Fruit fly (Drosophila melanogaster): ENCODE data around the gene CG46339.

CG46339 gene

dm6 chr3R:26912615-26913014 lies 2.9 kb upstream of the CG46339 start, which contains the start of gene Ets97D (continued):
- TF ChIP-seq HmgZ (tag; optimal IDR thresholded peaks at IDR 0.05) = peak; percentile 81
- peak; percentile 95 for TF ChIP-seq pzg (GFP tag; optimal IDR thresholded peaks at IDR 0.05)
- TF ChIP-seq stwl (tag; optimal IDR thresholded peaks at IDR 0.05) = peak; percentile 77
- TF ChIP-seq zen (tag; optimal IDR thresholded peaks at IDR 0.05) = no peak
- no peak for TF ChIP-seq CG8944 (GFP tag; optimal IDR thresholded peaks at IDR 0.05)
- no peak for TF ChIP-seq CG15696 (tag; optimal IDR thresholded peaks at IDR 0.05)
- TF ChIP-seq CG15601 (tag; optimal IDR thresholded peaks at IDR 0.05) = peak; percentile 62
- TF ChIP-seq C15 (GFP tag; IDR thresholded peaks at IDR 0.05) = no peak
- peak; percentile 43; the same call in 2 of the 4 replicates for TF ChIP-seq Dll (GFP tag; IDR thresholded peaks at IDR 0.05; ENCODE audit: partially characterized antibody)
- no peak for TF ChIP-seq CG17612 (GFP tag; IDR thresholded peaks at IDR 0.05)
- TF ChIP-seq CG1602 (GFP tag; optimal IDR thresholded peaks at IDR 0.05) = no peak
- TF ChIP-seq CG12744 (GFP tag; optimal IDR thresholded peaks at IDR 0.05) = no peak
- TF ChIP-seq CG6813 (GFP tag; optimal IDR thresholded peaks at IDR 0.05) = no peak
- peak; percentile 43 for TF ChIP-seq CG12659 (GFP tag; optimal IDR thresholded peaks at IDR 0.05)
- TF ChIP-seq Adf1 (GFP tag; IDR thresholded peaks at IDR 0.05) = no peak
- TF ChIP-seq klu (GFP tag; IDR thresholded peaks at IDR 0.05) = no peak
- TF ChIP-seq CG32767 (GFP tag; IDR thresholded peaks at IDR 0.05) = no peak
- no peak for TF ChIP-seq repo (GFP tag; optimal IDR thresholded peaks at IDR 0.05)
- peak; percentile 26 for TF ChIP-seq vfl (GFP tag; optimal IDR thresholded peaks at IDR 0.05)
- TF ChIP-seq trem (tag; optimal IDR thresholded peaks at IDR 0.05) = peak; percentile 48
- TF ChIP-seq zen2 (GFP tag; IDR thresholded peaks at IDR 0.05; ENCODE audit: partially characterized antibody) = no peak
- no peak for TF ChIP-seq Tbp (GFP tag; optimal IDR thresholded peaks at IDR 0.05)
- TF ChIP-seq Bdp1 (GFP tag; optimal IDR thresholded peaks at IDR 0.05) = no peak
- TF ChIP-seq Ada2b (GFP tag; IDR thresholded peaks at IDR 0.05) = no peak
- peak; percentile 82 for TF ChIP-seq MBD-R2 (GFP tag; IDR thresholded peaks at IDR 0.05)
- no peak for TF ChIP-seq schlank (tag; optimal IDR thresholded peaks at IDR 0.05)
- TF ChIP-seq az2 (GFP tag; optimal IDR thresholded peaks at IDR 0.05) = no peak
- peak; percentile 94 for TF ChIP-seq Elba2 (GFP tag; optimal IDR thresholded peaks at IDR 0.05)
- TF ChIP-seq CG2712 (tag; optimal IDR thresholded peaks at IDR 0.05) = peak; percentile 29
- no peak for TF ChIP-seq chif (GFP tag; optimal IDR thresholded peaks at IDR 0.05)
- peak; percentile 25 for TF ChIP-seq B-H2 (GFP tag; optimal IDR thresholded peaks at IDR 0.05)
- peak; percentile 40; the same call in 1 of the 3 replicates for TF ChIP-seq CG34422 (GFP tag; IDR thresholded peaks at IDR 0.05)
- TF ChIP-seq YL-1 (GFP tag; optimal IDR thresholded peaks at IDR 0.05) = peak; percentile 82
- peak; percentile 2 for TF ChIP-seq CG17186 (GFP tag; optimal IDR thresholded peaks at IDR 0.05)
- no peak for TF ChIP-seq sd (tag; optimal IDR thresholded peaks at IDR 0.05)
- TF ChIP-seq CG7745 (tag; optimal IDR thresholded peaks at IDR 0.05) = no peak
- peak; percentile 43 for TF ChIP-seq Myb (GFP tag; optimal IDR thresholded peaks at IDR 0.05)
- TF ChIP-seq CG11247 (GFP tag; IDR thresholded peaks at IDR 0.05) = no peak
- TF ChIP-seq lola (GFP tag; optimal IDR thresholded peaks at IDR 0.05) = no peak
- TF ChIP-seq Atf6 (GFP tag; IDR thresholded peaks at IDR 0.05) = no peak
- TF ChIP-seq CoRest (tag; optimal IDR thresholded peaks at IDR 0.05) = peak; percentile 38
- peak; percentile 26; the same call in 1 of the 2 replicates for TF ChIP-seq nerfin-2 (GFP tag; IDR thresholded peaks at IDR 0.05; ENCODE audit: partially characterized antibody)
- TF ChIP-seq jing (GFP tag; optimal IDR thresholded peaks at IDR 0.05) = no peak
- TF ChIP-seq CG5245 (GFP tag; optimal IDR thresholded peaks at IDR 0.05) = no peak
- no peak for TF ChIP-seq lilli (GFP tag; optimal IDR thresholded peaks at IDR 0.05)
- TF ChIP-seq usp (GFP tag; optimal IDR thresholded peaks at IDR 0.05) = no peak
- no peak for TF ChIP-seq CG15479 (GFP tag; optimal IDR thresholded peaks at IDR 0.05)
- TF ChIP-seq CG12769 (tag; optimal IDR thresholded peaks at IDR 0.05) = peak; percentile 8
- no peak for TF ChIP-seq mld (GFP tag; IDR thresholded peaks at IDR 0.05; ENCODE audit: partially characterized antibody)
- TF ChIP-seq CG16815 (GFP tag; optimal IDR thresholded peaks at IDR 0.05) = no peak
- no peak for TF ChIP-seq amos (GFP tag; IDR thresholded peaks at IDR 0.05; ENCODE audit: partially characterized antibody)
